Worm (Caenorhabditis elegans): ENCODE results near the gene col-156.

- no peak for TF ChIP-seq ref-1 (GFP tag; conservative IDR thresholded peaks at IDR 0.05)
- no peak for TF ChIP-seq ztf-29 (GFP tag; IDR thresholded peaks at IDR 0.05)
- no peak for TF ChIP-seq ztf-23 (GFP tag; IDR thresholded peaks at IDR 0.05)
- no peak for TF ChIP-seq med-1 (GFP tag; optimal IDR thresholded peaks at IDR 0.05; ENCODE audit: insufficient read depth)
- TF ChIP-seq flt-1 (GFP tag; IDR thresholded peaks at IDR 0.05) = no peak
- TF ChIP-seq T22C8.4 (GFP tag; IDR thresholded peaks at IDR 0.05) = no peak
- TF ChIP-seq tab-1 (GFP tag; IDR thresholded peaks at IDR 0.05) = no peak
- TF ChIP-seq cog-1 (tag; optimal IDR thresholded peaks at IDR 0.05) = no peak
- no peak for TF ChIP-seq klf-2 (GFP tag; conservative IDR thresholded peaks at IDR 0.05)
These were observed 19.3 kb downstream of the col-156 start for ce11 chrV:11430823-11431222.

Measured in whole organism, midembryonic.